Fruit fly (Drosophila melanogaster) whole organism: ENCODE measurements around the gene Hexo2.
A peak's percentile ranks its signal among the peaks of the same experiment; 100 is the strongest.

ENCODE experiments used
- CG8478 ChIP-seq: fragments of >200 bp; optimal IDR thresholded peaks from 2 replicates; lab custom pipeline; 2018; ENCODE audit warnings: inconsistent platforms
- Dll ChIP-seq: fragments of >200 bp; optimal IDR thresholded peaks from 2 replicates; lab custom pipeline; 2017
- EcR ChIP-seq, 2 experiments: fragments of >200 bp; optimal IDR thresholded peaks; 2 replicates each; lab custom pipeline; 2017; ENCODE audit warnings: missing biosample characterization in 2 of 2, missing genetic modification characterization in 2 of 2, missing genetic modification reagents in 2 of 2
- pan ChIP-seq: fragments of >200 bp; optimal IDR thresholded peaks from 2 replicates; lab custom pipeline; 2017
- psq ChIP-seq: fragments of >200 bp; optimal IDR thresholded peaks from 2 replicates; lab custom pipeline; 2017
- usp ChIP-seq: fragments of >200 bp; optimal IDR thresholded peaks from 2 replicates; lab custom pipeline; 2017; ENCODE audit warnings: missing biosample characterization, missing genetic modification characterization, mixed read lengths

Gene Hexo2

DNA sequence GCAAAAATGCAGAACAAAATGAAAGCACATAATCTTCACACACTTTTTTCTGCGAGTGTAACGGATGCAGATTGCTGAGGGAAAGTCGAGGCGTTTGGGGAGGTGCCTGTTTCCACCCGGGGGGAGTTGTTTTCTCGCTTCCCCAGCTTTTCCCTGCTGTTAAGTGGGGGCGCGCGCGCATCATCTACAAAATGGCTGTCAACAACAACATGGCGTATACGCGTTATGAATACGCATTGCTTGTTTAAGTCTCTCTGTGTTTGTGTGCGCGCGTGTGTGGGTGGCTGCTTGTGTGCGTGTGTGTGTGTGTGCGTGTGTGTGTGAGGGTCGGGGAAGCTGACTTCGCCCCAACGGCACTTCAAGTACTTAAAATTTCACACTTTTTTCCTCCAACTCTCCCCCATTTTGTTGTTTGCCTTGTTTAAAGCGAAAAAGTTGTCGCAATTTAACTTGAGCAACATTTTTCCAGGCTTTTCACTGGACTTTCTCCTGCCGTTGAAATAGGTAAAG lies 34.1 kb downstream of the Hexo2 start:
- TF ChIP-seq psq (lab: Kevin White, UChicago) (no peak), CG8478 (lab: Kevin White, UChicago) (no peak), pan (no peak), usp (no peak), Dll (lab: Kevin White, UChicago) (no peak), EcR (GFP tag; optimal IDR thresholded peaks at IDR 0.05; lab: Kevin White, UChicago) (no peak)

DNA sequence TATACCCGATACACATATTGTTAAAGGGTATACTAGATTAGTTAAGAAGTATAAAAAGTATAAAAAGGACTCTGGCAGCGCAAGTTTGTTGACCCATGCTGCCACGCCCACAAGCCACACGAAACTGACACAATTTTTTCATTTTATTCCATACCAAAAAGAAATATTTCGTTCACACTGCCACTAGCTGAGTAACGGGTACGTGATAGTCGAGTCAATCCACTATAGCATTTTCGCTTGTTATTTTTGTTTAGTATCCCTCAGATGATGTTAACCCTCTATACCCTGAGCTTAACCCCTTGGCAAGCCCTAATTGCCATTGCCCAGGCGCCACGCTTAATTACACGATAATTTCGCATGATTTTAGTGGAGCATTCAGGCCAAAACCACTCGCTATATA lies 37.5 kb downstream of the Hexo2 start:
- TF ChIP-seq EcR (GFP tag; optimal IDR thresholded peaks at IDR 0.05; lab: Kevin White, UChicago) (no peak), psq (lab: Kevin White, UChicago) (no peak), pan (no peak), usp (no peak), Dll (lab: Kevin White, UChicago) (no peak), CG8478 (lab: Kevin White, UChicago) (no peak)

DNA sequence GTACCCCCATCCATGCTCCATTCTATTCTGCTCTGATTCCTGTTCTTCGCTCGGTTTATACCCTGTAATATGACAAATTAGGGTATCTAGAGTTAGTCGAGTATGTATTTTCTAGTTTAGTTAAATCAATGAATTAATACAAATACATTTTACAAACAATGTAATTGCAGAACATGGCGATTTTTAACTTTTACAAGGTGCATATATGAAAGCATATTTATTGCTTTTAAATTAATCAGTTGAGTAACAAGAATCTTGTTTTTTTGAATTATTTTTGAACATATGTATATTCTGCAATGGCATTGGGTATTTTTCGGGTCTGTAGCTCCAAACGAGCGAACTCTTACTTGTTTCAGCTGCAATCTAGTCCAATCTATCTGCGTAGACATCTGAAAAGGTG lies 38.2 kb downstream of the Hexo2 start:
- TF ChIP-seq EcR (GFP tag; optimal IDR thresholded peaks at IDR 0.05; lab: Kevin White, UChicago) (no peak), usp (no peak), Dll (lab: Kevin White, UChicago) (no peak), CG8478 (lab: Kevin White, UChicago) (no peak), pan (no peak), psq (lab: Kevin White, UChicago) (no peak)

DNA sequence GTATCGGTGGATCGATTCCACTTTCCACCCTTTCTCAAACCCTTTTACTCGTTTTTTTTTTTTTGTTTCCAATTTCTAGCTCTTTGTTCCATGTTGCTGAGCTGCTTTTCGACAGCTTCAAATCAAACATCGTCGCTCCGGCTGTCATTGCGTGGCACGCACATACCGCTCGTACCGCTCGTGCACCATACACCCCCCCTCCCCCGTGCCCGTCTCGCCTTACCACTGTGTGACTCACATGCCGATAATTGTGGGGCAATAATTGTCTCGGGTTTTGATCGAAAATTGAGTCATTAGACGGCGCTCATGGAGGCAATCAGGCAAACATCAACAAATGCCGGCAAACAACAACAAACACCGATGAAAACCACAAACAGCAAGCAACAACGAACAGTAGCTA lies 44.3 kb downstream of the Hexo2 start:
- no peak for TF ChIP-seq CG8478 (lab: Kevin White, UChicago)

DNA sequence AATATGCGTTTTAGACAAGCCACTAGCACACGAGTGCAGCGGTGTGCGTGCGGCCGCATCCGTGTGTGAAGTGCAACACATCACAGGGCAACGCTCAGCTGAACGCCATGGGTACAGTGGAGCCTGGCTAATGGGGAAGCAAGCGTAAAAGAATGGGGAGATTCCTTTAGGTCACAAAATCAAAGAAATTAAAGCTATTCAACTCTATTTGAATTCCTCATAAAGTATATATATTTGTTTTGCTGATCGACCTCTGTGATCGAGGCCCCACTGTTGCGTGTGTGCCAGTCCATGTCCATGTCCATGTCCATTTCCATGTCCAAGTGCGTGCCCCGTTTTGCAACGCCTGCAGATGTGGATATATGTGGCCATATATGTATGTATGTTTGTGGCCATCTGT lies 45.9 kb downstream of the Hexo2 start:
- TF ChIP-seq CG8478 (lab: Kevin White, UChicago) (no peak), Dll (lab: Kevin White, UChicago) (no peak), EcR (GFP tag; optimal IDR thresholded peaks at IDR 0.05; lab: Kevin White, UChicago) (no peak), psq (lab: Kevin White, UChicago) (no peak)

DNA sequence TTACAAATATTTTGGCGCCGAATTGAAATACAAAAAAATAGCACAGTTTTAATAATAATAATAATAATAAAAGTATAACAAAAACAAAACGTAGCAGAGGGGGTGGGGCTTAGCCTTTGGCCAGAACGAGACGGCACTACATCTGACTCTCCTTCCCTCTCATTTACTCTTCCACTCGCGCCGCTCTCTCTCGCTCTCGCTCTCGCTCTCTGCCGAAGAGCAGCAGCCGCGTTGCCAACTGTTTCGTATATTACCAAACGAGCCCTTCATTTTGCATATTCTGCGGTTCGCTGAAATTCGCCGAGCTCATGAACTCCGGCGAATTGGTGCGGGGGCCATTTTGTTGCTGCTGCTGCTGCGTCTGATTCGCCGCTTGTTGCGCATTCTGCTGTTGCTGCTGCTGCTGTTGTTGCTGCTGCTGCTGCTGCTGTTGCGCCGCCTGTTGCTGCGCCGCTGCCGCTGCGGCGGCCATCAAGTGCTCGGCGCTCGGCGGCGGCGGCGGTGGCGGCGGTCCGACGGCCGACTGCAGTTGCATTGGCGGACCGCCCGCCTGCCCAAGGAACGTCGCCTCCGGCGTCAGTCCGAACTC lies 48.4 kb downstream of the Hexo2 start:
- no peak for TF ChIP-seq pan
- peak; percentile 81 for TF ChIP-seq CG8478 (lab: Kevin White, UChicago)
- peak; percentile 32 for TF ChIP-seq Dll (lab: Kevin White, UChicago)
